Fruit fly (Drosophila melanogaster) whole organism, prepupa: ENCODE results near the gene CkIIbeta.

Source experiments
- Blimp-1 ChIP-seq: fragments of 200-800 bp; sonication (Bioruptor generic); optimal IDR thresholded peaks from 3 replicates; lab custom pipeline; 2017; ENCODE audit warnings: missing biosample characterization, missing genetic modification characterization, mild to moderate bottlenecking, moderate library complexity, missing genetic modification reagents
- CG10631 ChIP-seq: fragments of 200-800 bp; sonication (Bioruptor generic); optimal IDR thresholded peaks from 2 replicates; lab custom pipeline; 2016; ENCODE audit warnings: missing biosample characterization, missing genetic modification characterization
- CG10669 ChIP-seq: fragments of 200-800 bp; sonication (Bioruptor generic); optimal IDR thresholded peaks from 3 replicates; lab custom pipeline; 2018; ENCODE audit warnings: missing biosample characterization, mild to moderate bottlenecking, missing genetic modification characterization, moderate library complexity
- CG11294 ChIP-seq: fragments of 200-800 bp; sonication (Bioruptor generic); IDR thresholded peaks from 2 replicates; pipeline ENCODE4 v1.3.6; 2022; ENCODE audit warnings: missing biosample characterization, missing genetic modification characterization
- CG15336 ChIP-seq: fragments of 200-800 bp; sonication (Bioruptor generic); IDR thresholded peaks from 2 replicates; pipeline ENCODE4 v1.3.6; 2022; ENCODE audit warnings: missing biosample characterization, missing genetic modification characterization
- CG16779 ChIP-seq: fragments of 200-800 bp; sonication (Bioruptor generic); optimal IDR thresholded peaks from 3 replicates; lab custom pipeline; 2017; ENCODE audit warnings: missing biosample characterization, mild to moderate bottlenecking, missing genetic modification characterization
- CG3032 ChIP-seq: fragments of 200-800 bp; optimal IDR thresholded peaks from 2 replicates; lab custom pipeline; 2019; ENCODE audit warnings: missing biosample characterization, mild to moderate bottlenecking, missing genetic modification characterization, moderate library complexity
- CG32006 ChIP-seq: fragments of 200-800 bp; sonication (Bioruptor generic); optimal IDR thresholded peaks from 3 replicates; lab custom pipeline; 2017; ENCODE audit warnings: missing biosample characterization, mild to moderate bottlenecking, missing genetic modification characterization
- CG34406 ChIP-seq: fragments of 200-800 bp; sonication (Bioruptor generic); optimal IDR thresholded peaks from 3 replicates; lab custom pipeline; 2016; ENCODE audit warnings: missing biosample characterization, missing genetic modification characterization
- CG3919 ChIP-seq: fragments of 200-800 bp; sonication (Bioruptor generic); optimal IDR thresholded peaks from 3 replicates; lab custom pipeline; 2016; ENCODE audit warnings: missing biosample characterization, missing genetic modification characterization
- CG6163 ChIP-seq: fragments of 200-800 bp; sonication (Bioruptor generic); IDR thresholded peaks from 3 replicates; pipeline ENCODE4 v1.3.6; 2022; ENCODE audit warnings: missing biosample characterization, missing genetic modification characterization
- CG6276 ChIP-seq: fragments of 200-800 bp; sonication (Bioruptor generic); optimal IDR thresholded peaks from 2 replicates; lab custom pipeline; 2017; ENCODE audit warnings: missing biosample characterization, mild to moderate bottlenecking, missing genetic modification characterization
- CG6792 ChIP-seq: fragments of 200-800 bp; sonication (Bioruptor generic); optimal IDR thresholded peaks from 3 replicates; lab custom pipeline; 2016; ENCODE audit warnings: missing biosample characterization, missing genetic modification characterization
- CG6808 ChIP-seq: fragments of 200-800 bp; sonication (Bioruptor generic); optimal IDR thresholded peaks from 3 replicates; lab custom pipeline; 2017; ENCODE audit warnings: missing biosample characterization, missing genetic modification characterization, mild to moderate bottlenecking, moderate library complexity, missing genetic modification reagents
- CG6854 ChIP-seq: fragments of 200-800 bp; sonication (Bioruptor generic); optimal IDR thresholded peaks from 2 replicates; lab custom pipeline; 2017; ENCODE audit warnings: missing biosample characterization, mild to moderate bottlenecking, missing genetic modification characterization
- CG7368 ChIP-seq: fragments of 200-800 bp; sonication (Bioruptor generic); optimal IDR thresholded peaks from 3 replicates; lab custom pipeline; 2016; ENCODE audit warnings: missing biosample characterization, missing genetic modification characterization
- CG8119 ChIP-seq: fragments of 200-800 bp; sonication (Bioruptor generic); IDR thresholded peaks from 3 replicates; pipeline ENCODE4 v1.3.6; 2022; ENCODE audit warnings: missing biosample characterization, missing genetic modification characterization
- CG8319 ChIP-seq: fragments of 200-800 bp; sonication (Bioruptor generic); optimal IDR thresholded peaks from 3 replicates; lab custom pipeline; 2016; ENCODE audit warnings: missing biosample characterization, missing genetic modification characterization
- CG9139 ChIP-seq: fragments of 200-800 bp; sonication (Bioruptor generic); optimal IDR thresholded peaks from 3 replicates; lab custom pipeline; 2017; ENCODE audit warnings: missing biosample characterization, mild to moderate bottlenecking, missing genetic modification characterization
- Eip75B ChIP-seq: fragments of 200-800 bp; sonication (Bioruptor generic); optimal IDR thresholded peaks from 3 replicates; lab custom pipeline; 2016; ENCODE audit warnings: missing biosample characterization, missing genetic modification characterization
- Eip78C ChIP-seq: fragments of 200-800 bp; sonication (Bioruptor generic); peaks from one replicate; lab custom pipeline; 2016; ENCODE audit warnings: missing biosample characterization, missing genetic modification characterization
- Ets21C ChIP-seq: fragments of 200-800 bp; sonication (Bioruptor generic); optimal IDR thresholded peaks from 3 replicates; lab custom pipeline; 2016; ENCODE audit warnings: missing biosample characterization, missing genetic modification characterization
- Ets96B ChIP-seq: fragments of 200-800 bp; optimal IDR thresholded peaks from 2 replicates; lab custom pipeline; 2019; ENCODE audit warnings: missing biosample characterization, mild to moderate bottlenecking, missing genetic modification characterization, moderate library complexity
- Hr38 ChIP-seq: sonication (Bioruptor generic); optimal IDR thresholded peaks from 2 replicates; lab custom pipeline; 2016; ENCODE audit warnings: missing biosample characterization, missing genetic modification characterization
- Hr39 ChIP-seq: fragments of 200-800 bp; sonication (Bioruptor generic); optimal IDR thresholded peaks from 2 replicates; lab custom pipeline; 2016; ENCODE audit warnings: missing biosample characterization, missing genetic modification characterization
- Hr4 ChIP-seq: fragments of 200-800 bp; sonication (Bioruptor generic); optimal IDR thresholded peaks from 3 replicates; lab custom pipeline; 2016; ENCODE audit warnings: missing biosample characterization, missing genetic modification characterization
- Lpt ChIP-seq: fragments of 200-800 bp; sonication (Bioruptor generic); optimal IDR thresholded peaks from 3 replicates; lab custom pipeline; 2016; ENCODE audit warnings: missing biosample characterization, missing genetic modification characterization
- Met ChIP-seq: fragments of 200-800 bp; sonication (Bioruptor generic); optimal IDR thresholded peaks from 3 replicates; lab custom pipeline; 2016; ENCODE audit warnings: missing biosample characterization, missing genetic modification characterization
- OdsH ChIP-seq: fragments of 200-800 bp; sonication (Bioruptor generic); optimal IDR thresholded peaks from 3 replicates; lab custom pipeline; 2016; ENCODE audit warnings: missing biosample characterization, missing genetic modification characterization
- Smox ChIP-seq: fragments of 200-800 bp; sonication (Bioruptor generic); optimal IDR thresholded peaks from 3 replicates; lab custom pipeline; 2016; ENCODE audit warnings: missing biosample characterization, missing genetic modification characterization
- Sox102F ChIP-seq: fragments of 200-800 bp; sonication (Bioruptor generic); optimal IDR thresholded peaks from 2 replicates; lab custom pipeline; 2016; ENCODE audit warnings: missing biosample characterization, mild to moderate bottlenecking, missing genetic modification characterization
- Sox14 ChIP-seq: fragments of 200-800 bp; sonication (Bioruptor generic); optimal IDR thresholded peaks from 3 replicates; lab custom pipeline; 2016; ENCODE audit warnings: missing biosample characterization, missing genetic modification characterization
- Sox15 ChIP-seq: fragments of 200-800 bp; sonication (Bioruptor generic); optimal IDR thresholded peaks from 3 replicates; lab custom pipeline; 2016; ENCODE audit warnings: missing biosample characterization, missing genetic modification characterization
- achi ChIP-seq: fragments of 200-800 bp; sonication (Bioruptor generic); optimal IDR thresholded peaks from 3 replicates; lab custom pipeline; 2016; ENCODE audit warnings: missing biosample characterization, missing genetic modification characterization
- acj6 ChIP-seq: fragments of 200-800 bp; sonication (Bioruptor generic); optimal IDR thresholded peaks from 3 replicates; lab custom pipeline; 2016; ENCODE audit warnings: missing biosample characterization, missing genetic modification characterization
- dac ChIP-seq: fragments of 200-800 bp; sonication (Bioruptor generic); optimal IDR thresholded peaks from 2 replicates; lab custom pipeline; 2017; ENCODE audit warnings: missing biosample characterization, mild to moderate bottlenecking, missing genetic modification characterization
- dsx ChIP-seq: fragments of 200-800 bp; optimal IDR thresholded peaks from 3 replicates; lab custom pipeline; 2019; ENCODE audit warnings: missing biosample characterization, mild to moderate bottlenecking, missing genetic modification characterization, moderate library complexity; ENCODE audit not compliant: poor library complexity, severe bottlenecking
- eg ChIP-seq: fragments of 200-800 bp; sonication (Bioruptor generic); IDR thresholded peaks from 3 replicates; pipeline ENCODE4 v1.3.6; 2022; ENCODE audit warnings: missing biosample characterization, missing genetic modification characterization
- fd85E ChIP-seq: fragments of 200-800 bp; sonication (Bioruptor generic); optimal IDR thresholded peaks from 3 replicates; lab custom pipeline; 2016; ENCODE audit warnings: missing biosample characterization, missing genetic modification characterization
- fkh ChIP-seq: fragments of 200-800 bp; sonication (Bioruptor generic); optimal IDR thresholded peaks from 3 replicates; lab custom pipeline; 2017; ENCODE audit warnings: missing biosample characterization, mild to moderate bottlenecking, missing genetic modification characterization, moderate library complexity
- net ChIP-seq: fragments of 200-800 bp; sonication (Bioruptor generic); optimal IDR thresholded peaks from 3 replicates; lab custom pipeline; 2016; ENCODE audit warnings: missing biosample characterization, missing genetic modification characterization
- salr ChIP-seq, 2 experiments: fragments of 200-800 bp; sonication (Bioruptor generic); optimal IDR thresholded peaks; 3 replicates each; lab custom pipeline; 2016 to 2018; ENCODE audit warnings: missing biosample characterization in 2 of 2, missing genetic modification characterization in 2 of 2, mild to moderate bottlenecking in 1 of 2
- spab ChIP-seq: fragments of 200-800 bp; sonication (Bioruptor generic); optimal IDR thresholded peaks from 2 replicates; lab custom pipeline; 2017; ENCODE audit warnings: missing biosample characterization, mild to moderate bottlenecking, missing genetic modification characterization, missing genetic modification reagents
- ss ChIP-seq, 2 experiments: fragments of 200-800 bp; sonication (Bioruptor generic); optimal IDR thresholded peaks; 2 replicates in 1 of 2; 3 replicates in 1 of 2; lab custom pipeline; 2017 to 2018; ENCODE audit warnings: mild to moderate bottlenecking in 2 of 2, missing biosample characterization in 2 of 2, missing genetic modification characterization in 2 of 2, moderate library complexity in 1 of 2
- svp ChIP-seq: fragments of 200-800 bp; sonication (Bioruptor generic); peaks from one replicate; lab custom pipeline; 2016; ENCODE audit warnings: missing biosample characterization, missing genetic modification characterization
- topi ChIP-seq: fragments of 200-800 bp; sonication (Bioruptor generic); optimal IDR thresholded peaks from 3 replicates; lab custom pipeline; 2016; ENCODE audit warnings: missing biosample characterization, missing genetic modification characterization
- vri ChIP-seq: fragments of 200-800 bp; sonication (Bioruptor generic); optimal IDR thresholded peaks from 3 replicates; lab custom pipeline; 2016; ENCODE audit warnings: missing biosample characterization, mild to moderate bottlenecking, missing genetic modification characterization

The CkIIbeta gene

DNA sequence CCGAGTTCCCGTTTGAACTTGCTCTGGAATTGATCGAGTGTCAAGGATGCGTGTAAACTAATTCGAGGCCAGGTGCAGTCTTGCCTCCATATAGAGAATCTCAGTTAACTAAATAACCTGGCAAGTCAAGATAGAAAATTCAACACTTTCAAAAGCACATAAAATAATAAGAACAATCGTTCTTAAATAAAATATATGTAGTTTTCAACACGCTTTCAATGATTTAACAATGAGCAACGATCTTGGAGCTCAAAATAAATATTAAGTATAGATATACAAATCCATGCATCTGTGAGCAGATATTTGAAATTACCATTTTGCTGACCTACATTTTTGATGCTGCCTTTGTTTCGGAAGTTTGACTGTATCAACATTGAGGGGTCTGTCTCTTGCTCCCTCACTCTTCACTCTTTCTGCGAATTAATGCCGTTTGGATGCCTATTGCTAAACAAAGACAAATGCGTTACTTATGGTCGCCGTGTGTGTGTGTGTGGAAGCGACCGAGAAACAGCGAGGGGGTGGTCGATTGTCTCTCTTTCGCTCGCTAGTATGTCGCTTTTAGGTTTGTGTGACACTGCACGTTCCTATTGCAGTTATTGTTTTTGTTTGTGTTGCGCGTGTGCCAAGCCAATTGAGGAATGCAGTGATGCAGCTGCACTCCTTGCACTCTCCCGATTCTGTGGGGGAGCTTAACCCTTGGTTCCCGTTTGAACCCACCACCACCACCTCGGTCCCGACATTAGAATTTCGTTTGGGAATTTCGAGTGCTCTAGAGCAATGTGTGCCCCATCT lies 28.1 kb downstream of the CkIIbeta start (continued):
- TF ChIP-seq CG8119 (peak; percentile 84), Ets21C (GFP tag; lab: Kevin White, UChicago) (peak; percentile 18), Hr38 (no peak), CG16779 (no peak), Met (GFP tag; lab: Kevin White, UChicago) (peak; percentile 53), Ets96B (tag; lab: Kevin White, UChicago) (peak; percentile 12), CG10669 (GFP tag; lab: Kevin White, UChicago) (peak; percentile 22), CG34406 (GFP tag; lab: Kevin White, UChicago) (peak; percentile 22), CG3032 (tag; lab: Kevin White, UChicago) (peak; percentile 37), Eip78C (GFP tag; lab: Kevin White, UChicago) (peak; percentile 93), CG11294 (GFP tag; lab: Robert Waterston, UW) (peak; percentile 84; the same call in 1 of the 2 replicates), ss (GFP tag; optimal IDR thresholded peaks at IDR 0.05; lab: Kevin White, UChicago) (no peak), CG8319 (GFP tag; lab: Kevin White, UChicago) (no peak), CG32006 (peak; percentile 93), Lpt (peak; percentile 77), fkh (GFP tag; lab: Kevin White, UChicago) (no peak), Sox15 (GFP tag; lab: Kevin White, UChicago) (peak; percentile 3), dsx (GFP tag; lab: Kevin White, UChicago) (no peak), eg (GFP tag; lab: Robert Waterston, UW) (peak; percentile 84), net (GFP tag; lab: Kevin White, UChicago) (peak; percentile 59), CG6163 (GFP tag; lab: Robert Waterston, UW) (peak; percentile 53)

- TF ChIP-seq Ets21C (GFP tag; lab: Kevin White, UChicago) (no peak), dac (no peak), Eip78C (GFP tag; lab: Kevin White, UChicago) (peak; percentile 54), Blimp-1 (GFP tag; lab: Kevin White, UChicago) (no peak), vri (GFP tag; lab: Kevin White, UChicago) (peak; percentile 20), CG10669 (GFP tag; lab: Kevin White, UChicago) (peak; percentile 4), CG6276 (GFP tag; lab: Kevin White, UChicago) (peak; percentile 36), Hr4 (GFP tag; lab: Kevin White, UChicago) (peak; percentile 39), eg (GFP tag; lab: Robert Waterston, UW) (peak; percentile 59; the same call in 1 of the 3 replicates), svp (peak; percentile 60), CG7368 (GFP tag; lab: Kevin White, UChicago) (no peak), Smox (GFP tag; lab: Kevin White, UChicago) (no peak), acj6 (no peak), CG3032 (tag; lab: Kevin White, UChicago) (no peak), Lpt (no peak), fd85E (GFP tag; lab: Kevin White, UChicago) (no peak), CG11294 (GFP tag; lab: Robert Waterston, UW) (no peak), Sox14 (GFP tag; lab: Kevin White, UChicago) (no peak), dsx (GFP tag; lab: Kevin White, UChicago) (no peak), CG32006 (peak; percentile 24), Eip75B (GFP tag; lab: Kevin White, UChicago) (no peak), topi (GFP tag; lab: Kevin White, UChicago) (peak; percentile 12), CG15336 (no peak), Sox102F (GFP tag; lab: Kevin White, UChicago) (no peak), CG6792 (GFP tag; lab: Kevin White, UChicago) (no peak), Ets96B (tag; lab: Kevin White, UChicago) (no peak), CG34406 (GFP tag; lab: Kevin White, UChicago) (peak; percentile 20), net (GFP tag; lab: Kevin White, UChicago) (no peak), Hr39 (no peak), spab (GFP tag; lab: Kevin White, UChicago) (no peak), fkh (GFP tag; lab: Kevin White, UChicago) (no peak), salr (GFP tag; optimal IDR thresholded peaks at IDR 0.05; lab: Kevin White, UChicago) (no peak), CG6854 (GFP tag; lab: Kevin White, UChicago) (no peak), Met (GFP tag; lab: Kevin White, UChicago) (no peak), OdsH (GFP tag; lab: Kevin White, UChicago) (peak; percentile 11), CG3919 (GFP tag; lab: Kevin White, UChicago) (peak; percentile 14), CG6808 (GFP tag; lab: Kevin White, UChicago) (no peak), CG9139 (GFP tag; lab: Kevin White, UChicago) (no peak), achi (GFP tag; lab: Kevin White, UChicago) (peak; percentile 21), CG10631 (GFP tag; lab: Kevin White, UChicago) (no peak)
Observed at dm6 chrX:11821946-11822345, 29.6 kb downstream of the CkIIbeta start.
